4 worm cellular contexts compared by ENCODE assay signal in genomic region chrX:13511796-13512195, ce11.
TF ChIP-seq lines count a peak whose summit lies in the region.

No protein-coding gene starts in this region.

TF ChIP-seq in whole organism, L2 larva, 48 proteins besides CTCF, POLR2A, EP300 and RAD21 (continues in another document):
- TF ChIP-seq lin-13 (GFP tag; optimal IDR thresholded peaks at IDR 0.05; lab: Kevin White, UChicago) (peak; percentile 42), sma-3 (GFP tag; optimal IDR thresholded peaks at IDR 0.05; lab: Kevin White, UChicago) (peak; percentile 61), elt-3 (tag; optimal IDR thresholded peaks at IDR 0.05; lab: Kevin White, UChicago) (no peak), sem-4 (tag; optimal IDR thresholded peaks at IDR 0.05; lab: Kevin White, UChicago) (peak; percentile 24), fos-1 (tag; optimal IDR thresholded peaks at IDR 0.05; lab: Kevin White, UChicago) (peak; percentile 57), mdl-1 (tag; optimal IDR thresholded peaks at IDR 0.05; lab: Kevin White, UChicago) (peak in 1 of 2 experiments; percentile 17), F13H6.1 (tag; optimal IDR thresholded peaks at IDR 0.05; lab: Kevin White, UChicago) (peak; percentile 27), egl-27 (tag; optimal IDR thresholded peaks at IDR 0.05; lab: Kevin White, UChicago) (peak; percentile 6), sma-9 (GFP tag; optimal IDR thresholded peaks at IDR 0.05; lab: Kevin White, UChicago) (peak; percentile 45), sma-9 (tag; optimal IDR thresholded peaks at IDR 0.05; lab: Kevin White, UChicago) (no peak), mab-5 (tag; optimal IDR thresholded peaks at IDR 0.05; lab: Kevin White, UChicago) (no peak), unc-55 (GFP tag; optimal IDR thresholded peaks at IDR 0.05; lab: Kevin White, UChicago) (peak; percentile 53), C34F6.9 (tag; optimal IDR thresholded peaks at IDR 0.05; lab: Kevin White, UChicago) (peak; percentile 31), gmeb-1 (tag; optimal IDR thresholded peaks at IDR 0.05; lab: Kevin White, UChicago) (peak; percentile 36), Y55F3AM.14 (GFP tag; optimal IDR thresholded peaks at IDR 0.05; lab: Kevin White, UChicago) (peak; percentile 49), ztf-4 (tag; optimal IDR thresholded peaks at IDR 0.05; lab: Kevin White, UChicago) (no peak), peb-1 (tag; optimal IDR thresholded peaks at IDR 0.05; lab: Kevin White, UChicago) (no peak), crh-2 (tag; optimal IDR thresholded peaks at IDR 0.05; lab: Kevin White, UChicago) (peak; percentile 9), lsy-2 (tag; optimal IDR thresholded peaks at IDR 0.05; lab: Kevin White, UChicago) (peak; percentile 16 to 58), nhr-23 (tag; optimal IDR thresholded peaks at IDR 0.05; lab: Kevin White, UChicago) (no peak), nhr-21 (tag; optimal IDR thresholded peaks at IDR 0.05; lab: Kevin White, UChicago) (peak; percentile 35), nhr-237 (tag; optimal IDR thresholded peaks at IDR 0.05; lab: Kevin White, UChicago) (no peak), mbf-1 (tag; optimal IDR thresholded peaks at IDR 0.05; lab: Kevin White, UChicago) (no peak)

TF ChIP-seq in whole organism, L4 larva, 104 proteins besides CTCF, POLR2A, EP300 and RAD21 (continues in another document):
- TF ChIP-seq daf-16 (GFP tag; optimal IDR thresholded peaks at IDR 0.05; lab: Kevin White, UChicago) (peak; percentile 37 to 89), daf-16 (tag; optimal IDR thresholded peaks at IDR 0.05; lab: Kevin White, UChicago) (peak; percentile 65), nhr-6 (tag; optimal IDR thresholded peaks at IDR 0.05; lab: Kevin White, UChicago) (peak; percentile 55), F49E8.2 (tag; optimal IDR thresholded peaks at IDR 0.05; lab: Kevin White, UChicago; ENCODE audit: borderline replicate concordance) (peak; percentile 49), egl-43 (GFP tag; IDR thresholded peaks at IDR 0.05; lab: Robert Waterston, UW) (peak; percentile 92), unc-39 (tag; optimal IDR thresholded peaks at IDR 0.05; lab: Kevin White, UChicago) (no peak), ces-1 (GFP tag; optimal IDR thresholded peaks at IDR 0.05; lab: Kevin White, UChicago) (no peak), ceh-82 (tag; optimal IDR thresholded peaks at IDR 0.05; lab: Kevin White, UChicago) (no peak), duxl-1 (tag; optimal IDR thresholded peaks at IDR 0.05; lab: Kevin White, UChicago; ENCODE audit: poor library complexity) (peak; percentile 80), lin-29 (GFP tag; IDR thresholded peaks at IDR 0.05; lab: Robert Waterston, UW) (peak; percentile 64; the same call in 1 of the 2 replicates), lin-1 (GFP tag; IDR thresholded peaks at IDR 0.05; lab: Robert Waterston, UW) (peak; percentile 83), cey-2 (tag; optimal IDR thresholded peaks at IDR 0.05; lab: Kevin White, UChicago; ENCODE audit: borderline replicate concordance, insufficient read depth) (no peak), arid-1 (GFP tag; conservative IDR thresholded peaks at IDR 0.05; lab: Robert Waterston, UW) (peak; percentile 81), egl-27 (tag; optimal IDR thresholded peaks at IDR 0.05; lab: Kevin White, UChicago) (no peak), ztf-11 (tag; optimal IDR thresholded peaks at IDR 0.05; lab: Kevin White, UChicago) (no peak), nhr-25 (tag; optimal IDR thresholded peaks at IDR 0.05; lab: Kevin White, UChicago; ENCODE audit: borderline replicate concordance, insufficient read depth) (no peak), nhr-237 (tag; optimal IDR thresholded peaks at IDR 0.05; lab: Kevin White, UChicago) (no peak), tra-1 (GFP tag; IDR thresholded peaks at IDR 0.05; lab: Robert Waterston, UW) (peak; percentile 69; the same call in 1 of the 2 replicates), skn-1 (tag; optimal IDR thresholded peaks at IDR 0.05; lab: Kevin White, UChicago) (no peak), Y105C5A.15 (GFP tag; IDR thresholded peaks at IDR 0.05; lab: Robert Waterston, UW) (0 out of 2 replicates have a peak, but pooled peaks have one; percentile 32), nhr-11 (tag; optimal IDR thresholded peaks at IDR 0.05; lab: Kevin White, UChicago) (peak; percentile 49), madf-5 (GFP tag; IDR thresholded peaks at IDR 0.05; lab: Robert Waterston, UW) (peak; percentile 73 to 91; a peak in 3 of 4 replicates)

TF ChIP-seq in whole organism, late embryonic, 69 proteins besides CTCF, POLR2A, EP300 and RAD21 (continues in another document):
- TF ChIP-seq sox-2 (GFP tag; IDR thresholded peaks at IDR 0.05; lab: Robert Waterston, UW) (peak; percentile 78), ceh-31 (tag; optimal IDR thresholded peaks at IDR 0.05; lab: Kevin White, UChicago) (peak; percentile 23), ceh-30 (tag; optimal IDR thresholded peaks at IDR 0.05; lab: Kevin White, UChicago) (peak; percentile 4), madf-2 (tag; optimal IDR thresholded peaks at IDR 0.05; lab: Kevin White, UChicago) (peak; percentile 72), lin-11 (tag; optimal IDR thresholded peaks at IDR 0.05; lab: Kevin White, UChicago) (peak; percentile 64), pha-4 (tag; optimal IDR thresholded peaks at IDR 0.05; lab: Kevin White, UChicago) (no peak), gmeb-2 (tag; optimal IDR thresholded peaks at IDR 0.05; lab: Kevin White, UChicago) (peak; percentile 79), dve-1 (tag; optimal IDR thresholded peaks at IDR 0.05; lab: Kevin White, UChicago) (peak; percentile 24), ztf-16 (tag; optimal IDR thresholded peaks at IDR 0.05; lab: Kevin White, UChicago) (peak; percentile 74), pax-1 (tag; optimal IDR thresholded peaks at IDR 0.05; lab: Kevin White, UChicago) (no peak), T23F11.4 (GFP tag; optimal IDR thresholded peaks at IDR 0.05; lab: Kevin White, UChicago) (peak; percentile 77), ceh-19 (GFP tag; optimal IDR thresholded peaks at IDR 0.05; lab: Kevin White, UChicago) (peak; percentile 72), hlh-13 (GFP tag; optimal IDR thresholded peaks at IDR 0.05; lab: Kevin White, UChicago) (peak; percentile 42), ceh-24 (tag; optimal IDR thresholded peaks at IDR 0.05; lab: Kevin White, UChicago) (peak; percentile 55), unc-55 (GFP tag; optimal IDR thresholded peaks at IDR 0.05; lab: Kevin White, UChicago) (no peak), sdc-2 (tag; optimal IDR thresholded peaks at IDR 0.05; lab: Kevin White, UChicago) (peak; percentile 94), ceh-18 (tag; optimal IDR thresholded peaks at IDR 0.05; lab: Kevin White, UChicago) (peak; percentile 27), sox-4 (tag; optimal IDR thresholded peaks at IDR 0.05; lab: Kevin White, UChicago) (peak; percentile 83), odd-2 (tag; optimal IDR thresholded peaks at IDR 0.05; lab: Kevin White, UChicago) (peak; percentile 56), unc-86 (tag; optimal IDR thresholded peaks at IDR 0.05; lab: Kevin White, UChicago) (peak; percentile 72), nhr-11 (tag; optimal IDR thresholded peaks at IDR 0.05; lab: Kevin White, UChicago) (no peak), F13H6.1 (tag; optimal IDR thresholded peaks at IDR 0.05; lab: Kevin White, UChicago) (peak; percentile 52), ceh-48 (tag; optimal IDR thresholded peaks at IDR 0.05; lab: Kevin White, UChicago) (peak; percentile 48), pqm-1 (tag; optimal IDR thresholded peaks at IDR 0.05; lab: Kevin White, UChicago) (no peak), eyg-1 (tag; optimal IDR thresholded peaks at IDR 0.05; lab: Kevin White, UChicago) (peak; percentile 44), C08G9.2 (tag; optimal IDR thresholded peaks at IDR 0.05; lab: Kevin White, UChicago) (peak; percentile 67)

TF ChIP-seq in whole organism, mixed stage, embryonic, 35 proteins besides CTCF, POLR2A, EP300 and RAD21 (continues in another document):
- TF ChIP-seq nhr-237 (tag; optimal IDR thresholded peaks at IDR 0.05; lab: Kevin White, UChicago) (no peak), unc-39 (tag; optimal IDR thresholded peaks at IDR 0.05; lab: Kevin White, UChicago) (no peak), snpc-4 (tag; optimal IDR thresholded peaks at IDR 0.05; lab: Kevin White, UChicago) (no peak), ham-2 (GFP tag; optimal IDR thresholded peaks at IDR 0.05; lab: Kevin White, UChicago) (peak; percentile 44), M03D4.4 (tag; optimal IDR thresholded peaks at IDR 0.05; lab: Kevin White, UChicago) (peak; percentile 79), lin-32 (GFP tag; optimal IDR thresholded peaks at IDR 0.05; lab: Kevin White, UChicago) (peak; percentile 67), sptf-1 (tag; optimal IDR thresholded peaks at IDR 0.05; lab: Kevin White, UChicago) (peak; percentile 87), ceh-39 (tag; optimal IDR thresholded peaks at IDR 0.05; lab: Kevin White, UChicago) (no peak), tbx-8 (GFP tag; optimal IDR thresholded peaks at IDR 0.05; lab: Kevin White, UChicago) (peak; percentile 53), mab-5 (tag; optimal IDR thresholded peaks at IDR 0.05; lab: Kevin White, UChicago) (no peak), hlh-1 (tag; optimal IDR thresholded peaks at IDR 0.05; lab: Kevin White, UChicago) (no peak), drap-1 (GFP tag; optimal IDR thresholded peaks at IDR 0.05; lab: Kevin White, UChicago) (peak; percentile 84), cnd-1 (tag; optimal IDR thresholded peaks at IDR 0.05; lab: Kevin White, UChicago) (peak; percentile 90), unc-62 (GFP tag; optimal IDR thresholded peaks at IDR 0.05; lab: Kevin White, UChicago) (peak; percentile 29), mep-1 (tag; optimal IDR thresholded peaks at IDR 0.05; lab: Kevin White, UChicago) (peak; percentile 35), nhr-12 (tag; optimal IDR thresholded peaks at IDR 0.05; lab: Kevin White, UChicago) (no peak), nhr-2 (tag; optimal IDR thresholded peaks at IDR 0.05; lab: Kevin White, UChicago) (no peak), ces-1 (GFP tag; optimal IDR thresholded peaks at IDR 0.05; lab: Kevin White, UChicago) (peak; percentile 14), mls-2 (tag; optimal IDR thresholded peaks at IDR 0.05; lab: Kevin White, UChicago) (peak; percentile 87), nhr-28 (tag; optimal IDR thresholded peaks at IDR 0.05; lab: Kevin White, UChicago) (peak; percentile 47), lsy-2 (tag; optimal IDR thresholded peaks at IDR 0.05; lab: Kevin White, UChicago) (peak; percentile 8), elt-1 (tag; optimal IDR thresholded peaks at IDR 0.05; lab: Kevin White, UChicago; ENCODE audit: borderline replicate concordance, insufficient read depth) (no peak), ceh-83 (GFP tag; optimal IDR thresholded peaks at IDR 0.05; lab: Kevin White, UChicago) (peak; percentile 80), pha-4 (tag; optimal IDR thresholded peaks at IDR 0.05; lab: Kevin White, UChicago) (no peak), flh-1 (GFP tag; optimal IDR thresholded peaks at IDR 0.05; lab: Kevin White, UChicago) (peak; percentile 39), blmp-1 (tag; optimal IDR thresholded peaks at IDR 0.05; lab: Kevin White, UChicago) (no peak), lin-13 (tag; optimal IDR thresholded peaks at IDR 0.05; lab: Kevin White, UChicago) (peak; percentile 17), ztf-11 (tag; optimal IDR thresholded peaks at IDR 0.05; lab: Kevin White, UChicago) (no peak), elt-3 (tag; optimal IDR thresholded peaks at IDR 0.05; lab: Kevin White, UChicago) (no peak), sem-2 (GFP tag; optimal IDR thresholded peaks at IDR 0.05; lab: Kevin White, UChicago) (peak; percentile 72)
